Worm (Caenorhabditis elegans): ENCODE results near the gene seb-3.

The seb-3 gene

DNA sequence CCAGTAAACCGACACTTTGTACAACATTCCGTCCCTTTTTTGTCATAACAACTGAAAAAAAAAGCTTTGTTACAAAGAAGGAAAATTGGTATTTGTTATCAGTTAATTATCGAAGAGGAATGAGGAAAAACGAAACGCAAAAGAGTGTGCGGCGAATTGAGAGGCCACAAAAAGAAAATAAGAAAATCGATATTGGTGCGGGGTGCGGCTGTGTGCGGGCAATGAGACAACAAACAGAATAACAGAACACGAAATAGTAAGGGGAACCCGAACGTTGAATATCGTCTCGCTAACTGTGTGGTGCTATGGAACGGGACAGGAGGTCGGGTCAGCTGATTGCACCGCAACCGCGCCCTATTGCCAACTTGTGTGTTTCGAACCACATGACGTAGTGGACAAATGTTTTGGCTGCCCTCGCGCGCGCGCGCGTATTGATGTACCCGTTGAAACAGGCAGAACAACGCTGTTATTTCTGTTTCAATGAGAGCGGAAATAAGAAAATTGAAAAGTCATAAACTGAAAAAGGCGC, 14.5 kb downstream of the seb-3 start, which contains the start of gene C18B12.4 (continued):
- peak in 1 of 2 experiments; percentile 93 for TF ChIP-seq mdl-1 (tag; optimal IDR thresholded peaks at IDR 0.05)
- no peak for TF ChIP-seq ceh-63 (GFP tag; optimal IDR thresholded peaks at IDR 0.05)
- TF ChIP-seq C34B4.2 (tag; optimal IDR thresholded peaks at IDR 0.05) = no peak
- peak; percentile 79 for TF ChIP-seq xbp-1 (tag; optimal IDR thresholded peaks at IDR 0.05)
- no peak for TF ChIP-seq aly-2 (tag; optimal IDR thresholded peaks at IDR 0.05)
- TF ChIP-seq mab-9 (GFP tag; IDR thresholded peaks at IDR 0.05) = peak; percentile 59; the same call in 1 of the 2 replicates
- no peak for TF ChIP-seq aha-1 (tag; optimal IDR thresholded peaks at IDR 0.05)
- no peak for TF ChIP-seq hlh-17 (GFP tag; optimal IDR thresholded peaks at IDR 0.05; ENCODE audit: borderline replicate concordance)
- peak; percentile 66 for TF ChIP-seq grh-1 (GFP tag; IDR thresholded peaks at IDR 0.05)
- peak; percentile 70 to 82 (median 77) for TF ChIP-seq dpl-1 (GFP tag; optimal IDR thresholded peaks at IDR 0.05)
- TF ChIP-seq isw-1 (GFP tag; IDR thresholded peaks at IDR 0.05) = peak; percentile 49; the same call in 1 of the 2 replicates
- TF ChIP-seq nhr-85 (tag) = peak; percentile 95
- TF ChIP-seq pqm-1 (tag; optimal IDR thresholded peaks at IDR 0.05) = no peak
- peak; percentile 93 for TF ChIP-seq lin-13 (GFP tag; optimal IDR thresholded peaks at IDR 0.05)
- TF ChIP-seq sox-4 (tag; optimal IDR thresholded peaks at IDR 0.05) = no peak
- TF ChIP-seq jun-1 (tag; optimal IDR thresholded peaks at IDR 0.05) = peak; percentile 45
- peak; percentile 46 for TF ChIP-seq nhr-237 (tag; optimal IDR thresholded peaks at IDR 0.05)
- TF ChIP-seq Y116A8C.19 (tag; optimal IDR thresholded peaks at IDR 0.05; ENCODE audit: borderline replicate concordance) = no peak
- TF ChIP-seq unc-98 (GFP tag; IDR thresholded peaks at IDR 0.05) = no peak
- TF ChIP-seq lin-14 (GFP tag; optimal IDR thresholded peaks at IDR 0.05) = peak; percentile 97
- TF ChIP-seq elt-3 (tag; optimal IDR thresholded peaks at IDR 0.05) = peak in 2 of 6 experiments; percentile 69 to 84
- TF ChIP-seq fos-1 (tag; optimal IDR thresholded peaks at IDR 0.05) = peak; percentile 38
- TF ChIP-seq nhr-84 (tag; optimal IDR thresholded peaks at IDR 0.05) = no peak
- TF ChIP-seq efl-1 (optimal IDR thresholded peaks at IDR 0.05) = peak; percentile 58 to 69
- peak; percentile 63 to 95 for TF ChIP-seq efl-1 (GFP tag; optimal IDR thresholded peaks at IDR 0.05 in 1 of 2)
- TF ChIP-seq nhr-71 (tag; optimal IDR thresholded peaks at IDR 0.05) = peak; percentile 96
- TF ChIP-seq ceh-8 (GFP tag; optimal IDR thresholded peaks at IDR 0.05) = no peak
- peak; percentile 92 for TF ChIP-seq nhr-20 (tag; optimal IDR thresholded peaks at IDR 0.05)
- peak in 2 of 3 experiments; percentile 48 to 93 for TF ChIP-seq ceh-82 (tag; optimal IDR thresholded peaks at IDR 0.05)
- TF ChIP-seq dsc-1 (tag; optimal IDR thresholded peaks at IDR 0.05) = no peak
- TF ChIP-seq nhr-47 (tag; optimal IDR thresholded peaks at IDR 0.05) = peak; percentile 77
- peak; percentile 77 for TF ChIP-seq mep-1 (tag; optimal IDR thresholded peaks at IDR 0.05)
- TF ChIP-seq unc-130 (tag; optimal IDR thresholded peaks at IDR 0.05) = peak; percentile 95
- TF ChIP-seq zip-4 (GFP tag; optimal IDR thresholded peaks at IDR 0.05) = no peak
- TF ChIP-seq lsy-2 (tag; optimal IDR thresholded peaks at IDR 0.05) = peak; percentile 63 to 82
- TF ChIP-seq rnt-1 (tag; optimal IDR thresholded peaks at IDR 0.05) = peak; percentile 87
- TF ChIP-seq vab-15 (tag; optimal IDR thresholded peaks at IDR 0.05) = peak; percentile 89
- peak; percentile 48 for TF ChIP-seq sup-37 (GFP tag; optimal IDR thresholded peaks at IDR 0.05)
- TF ChIP-seq pag-3 (tag; optimal IDR thresholded peaks at IDR 0.05; ENCODE audit: borderline replicate concordance, insufficient read depth) = peak; percentile 74
- no peak for TF ChIP-seq ama-1 (optimal IDR thresholded peaks at IDR 0.05)
- peak; percentile 86 for TF ChIP-seq tbx-2 (tag; optimal IDR thresholded peaks at IDR 0.05)
- no peak for TF ChIP-seq alr-1 (tag; optimal IDR thresholded peaks at IDR 0.05; ENCODE audit: borderline replicate concordance)
- peak; percentile 58 for TF ChIP-seq pax-3 (tag; optimal IDR thresholded peaks at IDR 0.05)
- peak; percentile 71 for TF ChIP-seq lin-15B (tag; optimal IDR thresholded peaks at IDR 0.05)
- TF ChIP-seq irx-1 (tag; optimal IDR thresholded peaks at IDR 0.05) = peak; percentile 70
- peak in 1 of 2 experiments; percentile 19 for TF ChIP-seq ztf-11 (tag; optimal IDR thresholded peaks at IDR 0.05)
- TF ChIP-seq sptf-1 (tag; optimal IDR thresholded peaks at IDR 0.05) = no peak
- peak; percentile 78 for TF ChIP-seq swsn-7 (tag; optimal IDR thresholded peaks at IDR 0.05)
- TF ChIP-seq unc-86 (tag; optimal IDR thresholded peaks at IDR 0.05) = peak; percentile 69
- peak; percentile 46 for TF ChIP-seq snpc-4 (tag; optimal IDR thresholded peaks at IDR 0.05)
- TF ChIP-seq C04F5.9 (tag; optimal IDR thresholded peaks at IDR 0.05) = peak; percentile 35
- no peak for TF ChIP-seq ceh-90 (tag; optimal IDR thresholded peaks at IDR 0.05)
